Fruit fly (Drosophila melanogaster): ENCODE data around the gene Sf3a1.

Sf3a1 gene

dm6 chr3R:16986181-16987074, 15.7 kb downstream of the Sf3a1 start (continued):
- TF ChIP-seq psq (GFP tag; optimal IDR thresholded peaks at IDR 0.05), result peak; percentile 31
- no peak for TF ChIP-seq h (optimal IDR thresholded peaks at IDR 0.05)
- TF ChIP-seq Blimp-1 (GFP tag; optimal IDR thresholded peaks at IDR 0.05), result peak; percentile 62
- peak; percentile 89 for TF ChIP-seq CG33213 (GFP tag; optimal IDR thresholded peaks at IDR 0.05)
- peak; percentile 93 for TF ChIP-seq tgo (GFP tag; IDR thresholded peaks at IDR 0.05)
- TF ChIP-seq Myb (GFP tag; optimal IDR thresholded peaks at IDR 0.05), result peak; percentile 89
- TF ChIP-seq Ets65A (GFP tag), result peak; percentile 99
- peak; percentile 98 for TF ChIP-seq Atf6 (GFP tag; IDR thresholded peaks at IDR 0.05)
- peak; percentile 88 to 91 for TF ChIP-seq Hr51 (GFP tag; optimal IDR thresholded peaks at IDR 0.05)
- peak; percentile 86 for TF ChIP-seq CG11696 (GFP tag; IDR thresholded peaks at IDR 0.05)
- no peak for TF ChIP-seq CG7963 (GFP tag; IDR thresholded peaks at IDR 0.05; ENCODE audit: partially characterized antibody)
- TF ChIP-seq CG31365 (tag; optimal IDR thresholded peaks at IDR 0.05), result peak; percentile 76
- TF ChIP-seq so (GFP tag; IDR thresholded peaks at IDR 0.05), result peak; percentile 94
- peak; percentile 81 for TF ChIP-seq dm (GFP tag; optimal IDR thresholded peaks at IDR 0.05)
- TF ChIP-seq CG17568 (GFP tag; optimal IDR thresholded peaks at IDR 0.05), result peak; percentile 86
- TF ChIP-seq kay (GFP tag; optimal IDR thresholded peaks at IDR 0.05), result peak; percentile 85
- peak; percentile 35 for TF ChIP-seq CG30020 (tag; optimal IDR thresholded peaks at IDR 0.05)
- peak; percentile 56 for TF ChIP-seq ewg (GFP tag; optimal IDR thresholded peaks at IDR 0.05)
- TF ChIP-seq CG17186 (GFP tag; optimal IDR thresholded peaks at IDR 0.05), result no peak
- peak; percentile 78 for TF ChIP-seq Sox102F (GFP tag; optimal IDR thresholded peaks at IDR 0.05)
- peak; percentile 98 for TF ChIP-seq mirr (GFP tag; optimal IDR thresholded peaks at IDR 0.05)
- peak; percentile 10 for TF ChIP-seq ac (GFP tag; optimal IDR thresholded peaks at IDR 0.05)
- peak; percentile 90 for TF ChIP-seq ttk (GFP tag; IDR thresholded peaks at IDR 0.05)
- TF ChIP-seq CG11093 (GFP tag; IDR thresholded peaks at IDR 0.05), result peak; percentile 96
- peak; percentile 93 for TF ChIP-seq Chrac-16 (GFP tag; optimal IDR thresholded peaks at IDR 0.05)
- peak; percentile 92 for TF ChIP-seq ara (GFP tag; IDR thresholded peaks at IDR 0.05)
- peak; percentile 72 for TF ChIP-seq nom (GFP tag; optimal IDR thresholded peaks at IDR 0.05)
- TF ChIP-seq tio (GFP tag; optimal IDR thresholded peaks at IDR 0.05), result peak; percentile 82
- peak; percentile 94 for TF ChIP-seq Dek (tag; optimal IDR thresholded peaks at IDR 0.05)
- TF ChIP-seq CG18262 (tag; optimal IDR thresholded peaks at IDR 0.05), result peak; percentile 60
- peak; percentile 20; the same call in 1 of the 2 replicates for TF ChIP-seq CG13287 (GFP tag; IDR thresholded peaks at IDR 0.05; ENCODE audit: partially characterized antibody)
- TF ChIP-seq kah (GFP tag; optimal IDR thresholded peaks at IDR 0.05), result peak; percentile 36
- no peak for TF ChIP-seq Sin3A (optimal IDR thresholded peaks at IDR 0.05)
- TF ChIP-seq Ravus (GFP tag; IDR thresholded peaks at IDR 0.05), result peak; percentile 83
- peak; percentile 84 for TF ChIP-seq peb (GFP tag; IDR thresholded peaks at IDR 0.05)
- TF ChIP-seq dpn (GFP tag; optimal IDR thresholded peaks at IDR 0.05), result peak; percentile 97
- no peak for TF ChIP-seq Sry-β (GFP tag; optimal IDR thresholded peaks at IDR 0.05)
- TF ChIP-seq slp2 (GFP tag; optimal IDR thresholded peaks at IDR 0.05), result peak; percentile 90
- peak; percentile 88 for TF ChIP-seq CG11560 (tag; IDR thresholded peaks at IDR 0.05)
- TF ChIP-seq CG10274 (GFP tag; optimal IDR thresholded peaks at IDR 0.05), result peak; percentile 89
- peak; percentile 63 for TF ChIP-seq CG4360 (GFP tag; IDR thresholded peaks at IDR 0.05)
- peak; percentile 83 for TF ChIP-seq NC2α (GFP tag; optimal IDR thresholded peaks at IDR 0.05)
- TF ChIP-seq CG1832 (GFP tag; optimal IDR thresholded peaks at IDR 0.05), result no peak
- peak; percentile 92 for TF ChIP-seq CG8281 (tag; optimal IDR thresholded peaks at IDR 0.05)
- no peak for TF ChIP-seq stwl (tag; optimal IDR thresholded peaks at IDR 0.05)
- TF ChIP-seq tup (GFP tag; optimal IDR thresholded peaks at IDR 0.05), result peak; percentile 88
- peak; percentile 12 for TF ChIP-seq CG15073 (GFP tag; optimal IDR thresholded peaks at IDR 0.05)
- peak; percentile 77 for TF ChIP-seq nau (GFP tag; optimal IDR thresholded peaks at IDR 0.05)
- peak; percentile 94 for TF ChIP-seq CG32772 (GFP tag; IDR thresholded peaks at IDR 0.05)
